Worm (Caenorhabditis elegans): ENCODE results near the gene rpc-11.

Gene rpc-11

ce11 chrIV:1409941-1410340 is at the start of gene rpc-11:
TSS of gene rpc-11 (minus strand) at chrIV:1410041.
- TF ChIP-seq unc-62 (GFP tag; optimal IDR thresholded peaks at IDR 0.05) = no peak

ce11 chrIV:1459419-1459818 is 49.6 kb upstream of the rpc-11 start:
- TF ChIP-seq unc-62 (GFP tag; optimal IDR thresholded peaks at IDR 0.05) = no peak

- TF ChIP-seq unc-62 (GFP tag; optimal IDR thresholded peaks at IDR 0.05) = no peak
Measured at ce11 chrIV:1458192-1458591, 48.4 kb upstream of the rpc-11 start.

- TF ChIP-seq unc-62 (GFP tag; optimal IDR thresholded peaks at IDR 0.05) = no peak
Measured at ce11 chrIV:1456775-1457174, 46.9 kb upstream of the rpc-11 start, which contains the start of gene nadk-1. TSS of gene nadk-1 (plus strand) at chrIV:1457075.

ce11 chrIV:1455006-1455405 is 45.2 kb upstream of the rpc-11 start:
- TF ChIP-seq unc-62 (GFP tag; optimal IDR thresholded peaks at IDR 0.05) = no peak

- no peak for TF ChIP-seq unc-62 (GFP tag; optimal IDR thresholded peaks at IDR 0.05)
Measured at ce11 chrIV:1454194-1454593, 44.4 kb upstream of the rpc-11 start.

- TF ChIP-seq unc-62 (GFP tag; optimal IDR thresholded peaks at IDR 0.05) = no peak
Measured at ce11 chrIV:1453451-1453850, 43.6 kb upstream of the rpc-11 start.

ce11 chrIV:1452480-1452879 is 42.6 kb upstream of the rpc-11 start:
- no peak for TF ChIP-seq unc-62 (GFP tag; optimal IDR thresholded peaks at IDR 0.05)

ce11 chrIV:1445920-1446319 is 36.1 kb upstream of the rpc-11 start, which contains the start of gene clp-7:
TSS of gene clp-7 (minus strand) at chrIV:1445966.
- no peak for TF ChIP-seq unc-62 (GFP tag; optimal IDR thresholded peaks at IDR 0.05)

ce11 chrIV:1443997-1444678 is 34.3 kb upstream of the rpc-11 start:
- no peak for TF ChIP-seq unc-62 (GFP tag; optimal IDR thresholded peaks at IDR 0.05)

ce11 chrIV:1443514-1443913 is 33.7 kb upstream of the rpc-11 start:
- TF ChIP-seq unc-62 (GFP tag; optimal IDR thresholded peaks at IDR 0.05) = no peak

ce11 chrIV:1437625-1438024 is 27.8 kb upstream of the rpc-11 start:
- no peak for TF ChIP-seq unc-62 (GFP tag; optimal IDR thresholded peaks at IDR 0.05)

ce11 chrIV:1435159-1435558 is 25.3 kb upstream of the rpc-11 start:
- no peak for TF ChIP-seq unc-62 (GFP tag; optimal IDR thresholded peaks at IDR 0.05)

ce11 chrIV:1434554-1435089 is 24.8 kb upstream of the rpc-11 start, which contains the start of gene clp-6:
TSS of gene clp-6 (minus strand) at chrIV:1435039.
- no peak for TF ChIP-seq unc-62 (GFP tag; optimal IDR thresholded peaks at IDR 0.05)

ce11 chrIV:1433978-1434377 is 24.1 kb upstream of the rpc-11 start:
- no peak for TF ChIP-seq unc-62 (GFP tag; optimal IDR thresholded peaks at IDR 0.05)

- no peak for TF ChIP-seq unc-62 (GFP tag; optimal IDR thresholded peaks at IDR 0.05)
Measured at ce11 chrIV:1430261-1430660, 20.4 kb upstream of the rpc-11 start, which contains the start of gene Y77E11A.23. TSS of gene Y77E11A.23 (minus strand) at chrIV:1430367.

- TF ChIP-seq unc-62 (GFP tag; optimal IDR thresholded peaks at IDR 0.05) = no peak
Measured at ce11 chrIV:1427283-1427682, 17.4 kb upstream of the rpc-11 start, which contains the start of gene clec-171. TSS of gene clec-171 (minus strand) at chrIV:1427383.
